Fruit fly (Drosophila melanogaster): ENCODE data around the gene kst.

kst gene

dm6 chr3L:3336368-3337164 lies at the start of gene kst, which contains the start of gene Drsl6 (continued):
- TF ChIP-seq Dref (GFP tag; IDR thresholded peaks at IDR 0.05), result peak; percentile 75
- TF ChIP-seq hbn (GFP tag; IDR thresholded peaks at IDR 0.05; ENCODE audit: partially characterized antibody), result peak; percentile 47; the same call in 1 of the 2 replicates
- TF ChIP-seq CG9932 (GFP tag; IDR thresholded peaks at IDR 0.05), result no peak
- TF ChIP-seq Drgx (GFP tag; IDR thresholded peaks at IDR 0.05), result peak; percentile 44; the same call in 1 of the 2 replicates
- no peak for TF ChIP-seq CG7372 (GFP tag; IDR thresholded peaks at IDR 0.05)
- peak; percentile 26 for TF ChIP-seq CG33213 (GFP tag; optimal IDR thresholded peaks at IDR 0.05)
- no peak for TF ChIP-seq ab (GFP tag; optimal IDR thresholded peaks at IDR 0.05)
- TF ChIP-seq stc (GFP tag; IDR thresholded peaks at IDR 0.05), result 0 out of 2 replicates have a peak, but pooled peaks have one; percentile 8
- no peak for TF ChIP-seq pfk (GFP tag; optimal IDR thresholded peaks at IDR 0.05)
- peak; percentile 47 for TF ChIP-seq CG10267 (tag; optimal IDR thresholded peaks at IDR 0.05)
- peak; percentile 7 for TF ChIP-seq MESR4 (GFP tag; optimal IDR thresholded peaks at IDR 0.05)
- no peak for TF ChIP-seq hth (optimal IDR thresholded peaks at IDR 0.05)
- no peak for TF ChIP-seq D19A (tag; optimal IDR thresholded peaks at IDR 0.05)
- TF ChIP-seq luna (GFP tag; optimal IDR thresholded peaks at IDR 0.05), result no peak
- no peak for TF ChIP-seq Max (GFP tag; optimal IDR thresholded peaks at IDR 0.05)
- peak; percentile 34 for TF ChIP-seq CG17359 (tag; optimal IDR thresholded peaks at IDR 0.05)
- TF ChIP-seq sd (tag; optimal IDR thresholded peaks at IDR 0.05), result peak; percentile 96
- TF ChIP-seq pan (optimal IDR thresholded peaks at IDR 0.05), result no peak
- peak in 1 of 2 experiments; percentile 33 for TF ChIP-seq pan (GFP tag; optimal IDR thresholded peaks at IDR 0.05 in 1 of 2, IDR thresholded peaks at IDR 0.05 in 1 of 2)
- peak; percentile 65 for TF ChIP-seq HmgZ (tag; optimal IDR thresholded peaks at IDR 0.05)
- peak; percentile 79 for TF ChIP-seq gem (tag; optimal IDR thresholded peaks at IDR 0.05)
- TF ChIP-seq abd-A (tag; optimal IDR thresholded peaks at IDR 0.05), result no peak
- peak; percentile 15; the same call in 1 of the 3 replicates for TF ChIP-seq so (GFP tag; IDR thresholded peaks at IDR 0.05)
- no peak for TF ChIP-seq CG2875 (GFP tag; optimal IDR thresholded peaks at IDR 0.05)
- peak; percentile 9 for TF ChIP-seq CG6813 (GFP tag; optimal IDR thresholded peaks at IDR 0.05)
- TF ChIP-seq wek (GFP tag; optimal IDR thresholded peaks at IDR 0.05), result peak; percentile 30
- TF ChIP-seq CG10654 (GFP tag; optimal IDR thresholded peaks at IDR 0.05), result no peak
- TF ChIP-seq bcd (GFP tag; optimal IDR thresholded peaks at IDR 0.05), result peak; percentile 24
- TF ChIP-seq CG2120 (GFP tag; optimal IDR thresholded peaks at IDR 0.05), result peak; percentile 37
- no peak for TF ChIP-seq mam (GFP tag; optimal IDR thresholded peaks at IDR 0.05)
- TF ChIP-seq PHDP (tag; optimal IDR thresholded peaks at IDR 0.05), result peak; percentile 41
- TF ChIP-seq Jarid2 (GFP tag; optimal IDR thresholded peaks at IDR 0.05), result peak; percentile 97
- no peak for TF ChIP-seq CG6175 (GFP tag; IDR thresholded peaks at IDR 0.05)
- no peak for TF ChIP-seq CG10274 (GFP tag; optimal IDR thresholded peaks at IDR 0.05)
- TF ChIP-seq Camta (GFP tag; optimal IDR thresholded peaks at IDR 0.05), result peak; percentile 43
- TF ChIP-seq oc (tag; optimal IDR thresholded peaks at IDR 0.05), result peak; percentile 73
- no peak for TF ChIP-seq CG7745 (tag; optimal IDR thresholded peaks at IDR 0.05)
- TF ChIP-seq Rfx (GFP tag; IDR thresholded peaks at IDR 0.05), result peak; percentile 49; the same call in 1 of the 2 replicates
- TF ChIP-seq chm (GFP tag; IDR thresholded peaks at IDR 0.05), result peak; percentile 85
- TF ChIP-seq nerfin-2 (GFP tag; IDR thresholded peaks at IDR 0.05; ENCODE audit: partially characterized antibody), result no peak
- no peak for TF ChIP-seq CG15073 (GFP tag; optimal IDR thresholded peaks at IDR 0.05)
- peak; percentile 61 for TF ChIP-seq CG12659 (GFP tag; optimal IDR thresholded peaks at IDR 0.05)
- TF ChIP-seq Taf1 (GFP tag; IDR thresholded peaks at IDR 0.05), result no peak
- TF ChIP-seq CG9215 (GFP tag; IDR thresholded peaks at IDR 0.05), result no peak
- peak; percentile 25; the same call in 1 of the 2 replicates for TF ChIP-seq Nf-YA (GFP tag; IDR thresholded peaks at IDR 0.05)
- peak; percentile 56 for TF ChIP-seq CG17385 (GFP tag; optimal IDR thresholded peaks at IDR 0.05)
- TF ChIP-seq p53 (GFP tag; optimal IDR thresholded peaks at IDR 0.05), result no peak
- TF ChIP-seq CG11398 (GFP tag; optimal IDR thresholded peaks at IDR 0.05), result peak; percentile 41
- no peak for TF ChIP-seq btn (GFP tag; optimal IDR thresholded peaks at IDR 0.05)
